Fruit fly (Drosophila melanogaster): ENCODE measurements around the gene usp.

dm6 chrX:2012837-2013236, 29.3 kb downstream of the usp start:
- TF ChIP-seq CG32264 (GFP tag; optimal IDR thresholded peaks at IDR 0.05), result no peak
- no peak for TF ChIP-seq sage (GFP tag; optimal IDR thresholded peaks at IDR 0.05)
- peak; percentile 72 for TF ChIP-seq fru (GFP tag; optimal IDR thresholded peaks at IDR 0.05)
- peak; percentile 24 for TF ChIP-seq Abd-B (GFP tag; optimal IDR thresholded peaks at IDR 0.05)
- TF ChIP-seq Hr83 (GFP tag; optimal IDR thresholded peaks at IDR 0.05; ENCODE audit: poor library complexity, severe bottlenecking), result peak; percentile 85
- TF ChIP-seq Dfd (GFP tag; optimal IDR thresholded peaks at IDR 0.05), result no peak
- TF ChIP-seq h (GFP tag; optimal IDR thresholded peaks at IDR 0.05), result peak; percentile 77
- TF ChIP-seq pan (optimal IDR thresholded peaks at IDR 0.05), result no peak
- peak; percentile 68 for TF ChIP-seq N (GFP tag; optimal IDR thresholded peaks at IDR 0.05)
- peak; percentile 67 for TF ChIP-seq dmrt93B (GFP tag; optimal IDR thresholded peaks at IDR 0.05)
- TF ChIP-seq Mio (GFP tag; optimal IDR thresholded peaks at IDR 0.05), result no peak
